Worm (Caenorhabditis elegans): ENCODE results near the gene best-16.

DNA sequence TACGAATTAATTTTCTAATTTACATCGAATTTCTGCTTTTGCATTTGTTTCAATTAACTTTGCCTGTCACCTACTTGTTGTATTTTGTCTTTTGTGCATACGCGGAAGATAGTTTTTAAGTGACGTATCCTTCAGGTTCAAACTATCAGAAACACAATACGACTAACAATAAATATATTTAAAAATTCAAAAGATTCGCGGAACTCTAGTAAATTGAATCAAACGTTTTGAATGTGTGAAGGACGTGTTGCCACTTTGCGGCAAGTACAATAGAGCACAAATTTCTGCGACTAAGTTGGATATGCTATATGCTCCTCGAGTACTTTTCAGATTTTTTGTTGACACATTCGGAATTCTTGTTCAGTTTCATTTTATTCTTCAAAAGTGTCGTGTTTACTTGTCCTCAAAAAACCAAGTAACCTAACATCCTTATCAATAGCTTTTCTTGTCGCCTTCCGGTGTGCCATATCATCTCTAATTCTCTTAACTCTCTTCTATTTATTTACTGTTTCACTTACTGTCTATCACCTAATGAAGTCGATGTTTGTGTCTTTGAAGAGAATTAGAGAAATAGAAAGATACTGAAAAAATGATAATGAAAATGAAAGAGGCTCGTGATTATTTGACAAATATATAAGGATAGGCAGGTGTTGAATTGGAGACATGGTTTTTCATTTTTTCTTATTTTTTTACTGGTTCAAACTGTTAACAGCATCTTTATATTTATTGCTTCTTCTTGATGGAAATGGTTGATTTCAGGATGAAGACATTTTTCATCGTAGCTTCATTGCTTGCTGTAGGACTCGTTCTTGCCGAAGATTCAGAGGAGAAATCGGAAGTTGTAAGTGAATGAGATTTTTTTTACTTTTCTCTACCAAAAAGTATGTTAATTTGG, 6.9 kb downstream of the best-16 start, which contains the start of gene srlf-7:
- TF ChIP-seq klf-2 (GFP tag; conservative IDR thresholded peaks at IDR 0.05) (no peak), ztf-29 (GFP tag; IDR thresholded peaks at IDR 0.05) (no peak), cog-1 (tag; optimal IDR thresholded peaks at IDR 0.05) (no peak), ztf-23 (GFP tag; IDR thresholded peaks at IDR 0.05) (no peak), flt-1 (GFP tag; IDR thresholded peaks at IDR 0.05) (no peak)
